Worm (Caenorhabditis elegans) whole organism, L4 larva: Measurements from ENCODE around the gene C07G1.7.

Experiments used
- D1046.2 ChIP-seq: fragments of 200-800 bp; sonication (Bioruptor generic); IDR thresholded peaks from 2 replicates; pipeline ENCODE4 v1.3.6; 2022; ENCODE audit warnings: missing genetic modification characterization, missing compliant biosample characterization
- F44E2.7 ChIP-seq: fragments of 200-800 bp; sonication (Bioruptor generic); IDR thresholded peaks from 2 replicates; pipeline ENCODE4 v2.1.2; 2022; ENCODE audit warnings: missing genetic modification characterization, missing compliant biosample characterization
- F49E8.2 ChIP-seq: sonication (generic microtip); optimal IDR thresholded peaks from 2 replicates; lab custom pipeline; 2016; ENCODE audit warnings: missing compliant biosample characterization, mild to moderate bottlenecking, missing genetic modification characterization, borderline replicate concordance
- T20F7.1 ChIP-seq: fragments of 200-800 bp; sonication (Bioruptor generic); optimal IDR thresholded peaks from 2 replicates; lab custom pipeline; 2018; ENCODE audit warnings: mild to moderate bottlenecking, missing genetic modification characterization, missing compliant biosample characterization
- Y105C5A.15 ChIP-seq: fragments of 200-800 bp; sonication (Bioruptor generic); IDR thresholded peaks from 2 replicates; pipeline ENCODE4 v1.3.6; 2022; ENCODE audit warnings: missing genetic modification characterization, missing compliant biosample characterization
- ZK546.5 ChIP-seq, 2 experiments: sonication (generic microtip); optimal IDR thresholded peaks; 2 replicates each; lab custom pipeline; 2017; ENCODE audit warnings: missing biosample characterization in 2 of 2, missing genetic modification characterization in 2 of 2
- aha-1 ChIP-seq: fragments of 150-350 bp; peaks from one replicate; lab custom pipeline; 2014; ENCODE audit warnings: missing biosample characterization, missing genetic modification characterization
- daf-16 ChIP-seq, 3 experiments: sonication (generic microtip); optimal IDR thresholded peaks; 2 replicates each; lab custom pipeline; 2016 to 2017; ENCODE audit warnings: missing genetic modification characterization in 3 of 3, missing genetic modification reagents in 3 of 3, mild to moderate bottlenecking in 2 of 3, missing compliant biosample characterization in 2 of 3, missing biosample characterization in 1 of 3, moderate library complexity in 1 of 3
- dmd-6 ChIP-seq: fragments of 200-800 bp; sonication (Bioruptor generic); IDR thresholded peaks from 2 replicates; pipeline ENCODE4 v1.3.6; 2022; ENCODE audit warnings: missing genetic modification reagents, missing genetic modification characterization, missing compliant biosample characterization
- dmd-8 ChIP-seq: fragments of 200-800 bp; sonication (Bioruptor generic); IDR thresholded peaks from 2 replicates; pipeline ENCODE4 v1.3.6; 2022; ENCODE audit warnings: missing genetic modification characterization, missing compliant biosample characterization
- dpl-1 ChIP-seq: fragments of 150-350 bp; optimal IDR thresholded peaks from 2 replicates; lab custom pipeline; 2014; ENCODE audit warnings: missing biosample characterization, missing genetic modification reagents, missing genetic modification characterization
- dve-1 ChIP-seq: sonication (generic microtip); optimal IDR thresholded peaks from 2 replicates; lab custom pipeline; 2017; ENCODE audit warnings: antibody characterized with exemption, mild to moderate bottlenecking, missing genetic modification characterization, missing compliant biosample characterization; ENCODE audit not compliant: insufficient read depth
- fos-1 ChIP-seq: fragments of 150-350 bp; optimal IDR thresholded peaks from 2 replicates; lab custom pipeline; 2014; ENCODE audit warnings: missing biosample characterization, missing genetic modification characterization
- hif-1 ChIP-seq, 2 experiments: sonication (generic microtip); optimal IDR thresholded peaks; 2 replicates each; lab custom pipeline; 2016 to 2017; ENCODE audit warnings: missing compliant biosample characterization in 2 of 2, missing genetic modification characterization in 2 of 2, missing genetic modification reagents in 2 of 2, missing genotype in 2 of 2, mild to moderate bottlenecking in 1 of 2
- hlh-11 ChIP-seq: fragments of 200-800 bp; sonication (Bioruptor generic); optimal IDR thresholded peaks from 2 replicates; lab custom pipeline; 2018; ENCODE audit warnings: mild to moderate bottlenecking, missing genetic modification characterization, missing compliant biosample characterization
- jun-1 ChIP-seq: fragments of 150-350 bp; optimal IDR thresholded peaks from 2 replicates; lab custom pipeline; 2014; ENCODE audit warnings: missing biosample characterization, missing genetic modification reagents, missing genetic modification characterization
- lim-7 ChIP-seq: fragments of 200-800 bp; sonication (Bioruptor generic); IDR thresholded peaks from 2 replicates; pipeline ENCODE4 v1.3.6; 2022; ENCODE audit warnings: missing genetic modification characterization, missing compliant biosample characterization
- lin-15B ChIP-seq: fragments of 150-350 bp; sonication (generic microtip); optimal IDR thresholded peaks from 3 replicates; lab custom pipeline; 2014; ENCODE audit warnings: missing biosample characterization, missing genetic modification characterization
- lin-29 ChIP-seq: fragments of 200-800 bp; sonication (Bioruptor generic); IDR thresholded peaks from 2 replicates; pipeline ENCODE4 v1.3.6; 2022; ENCODE audit warnings: missing genetic modification reagents, missing genetic modification characterization, missing compliant biosample characterization
- lin-38 ChIP-seq: fragments of 200-800 bp; sonication (Bioruptor generic); IDR thresholded peaks from 2 replicates; pipeline ENCODE4 v1.3.6; 2022; ENCODE audit warnings: missing genetic modification reagents, missing genetic modification characterization, missing compliant biosample characterization
- madf-5 ChIP-seq, 2 experiments: fragments of 200-800 bp; sonication (Bioruptor generic); IDR thresholded peaks; 2 replicates each; pipeline ENCODE4 v1.3.6; 2022; ENCODE audit warnings: missing compliant biosample characterization in 2 of 2, missing genetic modification characterization in 2 of 2
- mdl-1 ChIP-seq, 2 experiments: fragments of 150-350 bp in 1 of 2; sonication (generic microtip) in 1 of 2; optimal IDR thresholded peaks; 2 replicates each; lab custom pipeline; 2014 to 2017; ENCODE audit warnings: missing biosample characterization in 2 of 2, missing genetic modification characterization in 2 of 2
- mxl-2 ChIP-seq: fragments of 200-800 bp; sonication (Bioruptor generic); conservative IDR thresholded peaks from 2 replicates; pipeline ENCODE4 v1.3.6; 2022; ENCODE audit warnings: missing genetic modification reagents, missing genetic modification characterization, missing compliant biosample characterization
- mxl-3 ChIP-seq: fragments of 200-800 bp; sonication (Bioruptor generic); optimal IDR thresholded peaks from 2 replicates; lab custom pipeline; 2018; ENCODE audit warnings: mild to moderate bottlenecking, missing genetic modification characterization, missing compliant biosample characterization
- nhr-10 ChIP-seq: fragments of 150-350 bp; optimal IDR thresholded peaks from 2 replicates; lab custom pipeline; 2014; ENCODE audit warnings: missing biosample characterization, missing genetic modification characterization
- nhr-28 ChIP-seq: fragments of 150-350 bp; optimal IDR thresholded peaks from 2 replicates; lab custom pipeline; 2014; ENCODE audit warnings: missing biosample characterization, missing genetic modification characterization
- nhr-41 ChIP-seq: fragments of 200-800 bp; sonication (Bioruptor generic); IDR thresholded peaks from 2 replicates; pipeline ENCODE4 v1.3.6; 2022; ENCODE audit warnings: missing genetic modification reagents, missing genetic modification characterization, missing compliant biosample characterization
- nhr-48 ChIP-seq: sonication (generic microtip); optimal IDR thresholded peaks from 2 replicates; lab custom pipeline; 2016; ENCODE audit warnings: mild to moderate bottlenecking, missing genetic modification characterization, missing compliant biosample characterization
- pha-4 ChIP-seq, 2 experiments: fragments of 150-350 bp in 1 of 2; fragments of 200-800 bp in 1 of 2; sonication (Bioruptor generic) in 1 of 2; IDR thresholded peaks in 1 of 2; optimal IDR thresholded peaks in 1 of 2; 2 replicates each; pipeline versions ENCODE4 v1.3.6 to Lab custom; 2014 to 2022; ENCODE audit warnings: missing genetic modification characterization in 2 of 2, missing genetic modification reagents in 2 of 2, missing biosample characterization in 1 of 2, missing compliant biosample characterization in 1 of 2
- pqm-1 ChIP-seq: sonication (generic microtip); optimal IDR thresholded peaks from 2 replicates; lab custom pipeline; 2017; ENCODE audit warnings: missing biosample characterization, missing genetic modification characterization
- sdz-12 ChIP-seq: fragments of 200-800 bp; sonication (Bioruptor generic); optimal IDR thresholded peaks from 2 replicates; lab custom pipeline; 2018; ENCODE audit warnings: mild to moderate bottlenecking, missing genetic modification characterization, missing compliant biosample characterization
- set-16 ChIP-seq: fragments of 200-800 bp; sonication (Bioruptor generic); IDR thresholded peaks from 2 replicates; pipeline ENCODE4 v1.3.6; 2022; ENCODE audit warnings: missing genetic modification reagents, missing genetic modification characterization, missing compliant biosample characterization
- snpc-1.2 ChIP-seq: fragments of 200-800 bp; sonication (Bioruptor generic); IDR thresholded peaks from 2 replicates; pipeline ENCODE4 v1.3.6; 2022; ENCODE audit warnings: missing genetic modification reagents, missing genetic modification characterization, missing compliant biosample characterization
- unc-62 ChIP-seq, 3 experiments: fragments of 150-350 bp in 1 of 3; sonication (generic microtip); optimal IDR thresholded peaks in 2 of 3; peaks in 1 of 3; 1 replicate in 1 of 3; 2 replicates in 2 of 3; lab custom pipeline; 2014 to 2017; ENCODE audit warnings: missing biosample characterization in 3 of 3, missing genetic modification characterization in 3 of 3, missing genetic modification reagents in 3 of 3, missing genotype in 1 of 3
- zag-1 ChIP-seq: fragments of 150-350 bp; optimal IDR thresholded peaks from 2 replicates; lab custom pipeline; 2014; ENCODE audit warnings: missing biosample characterization, missing genetic modification characterization
- zfp-2 ChIP-seq: sonication (generic microtip); optimal IDR thresholded peaks from 2 replicates; lab custom pipeline; 2016; ENCODE audit warnings: mild to moderate bottlenecking, missing genetic modification characterization, missing compliant biosample characterization
- zfp-3 ChIP-seq: fragments of 200-800 bp; sonication (Bioruptor generic); conservative IDR thresholded peaks from 2 replicates; pipeline ENCODE4 v1.3.6; 2022; ENCODE audit warnings: missing genetic modification reagents, missing genetic modification characterization, missing compliant biosample characterization
- zip-2 ChIP-seq: fragments of 150-350 bp; optimal IDR thresholded peaks from 2 replicates; lab custom pipeline; 2014; ENCODE audit warnings: missing biosample characterization, missing genetic modification characterization

Gene C07G1.7

ce11 chrIV:8241312-8241833 is 29.7 kb upstream of the C07G1.7 start:
- TF ChIP-seq lim-7 = 0 out of 2 replicates have a peak, but pooled peaks have one; percentile 8
- no peak for TF ChIP-seq dmd-8 (GFP tag; lab: Robert Waterston, UW)
- TF ChIP-seq snpc-1.2 (GFP tag; lab: Robert Waterston, UW) = no peak
- no peak for TF ChIP-seq D1046.2 (GFP tag; lab: Robert Waterston, UW)
- no peak for TF ChIP-seq set-16 (GFP tag; lab: Robert Waterston, UW)
- TF ChIP-seq jun-1 (tag; lab: Kevin White, UChicago) = no peak
- TF ChIP-seq Y105C5A.15 (GFP tag; lab: Robert Waterston, UW) = no peak
- TF ChIP-seq T20F7.1 = no peak
- no peak for TF ChIP-seq lin-38 (GFP tag; lab: Robert Waterston, UW)
- no peak for TF ChIP-seq pha-4 (GFP tag; IDR thresholded peaks at IDR 0.05; lab: Robert Waterston, UW)
- no peak for TF ChIP-seq pha-4 (tag; optimal IDR thresholded peaks at IDR 0.05; lab: Kevin White, UChicago)
- no peak for TF ChIP-seq lin-15B (tag; lab: Kevin White, UChicago)
- TF ChIP-seq F44E2.7 (GFP tag; lab: Robert Waterston, UW) = no peak
- peak in 1 of 2 experiments; percentile 33 for TF ChIP-seq mdl-1 (tag; optimal IDR thresholded peaks at IDR 0.05; lab: Kevin White, UChicago)
- TF ChIP-seq mxl-3 (GFP tag; lab: Kevin White, UChicago) = peak; percentile 40
- TF ChIP-seq nhr-41 (GFP tag; lab: Robert Waterston, UW) = no peak
- TF ChIP-seq hif-1 (tag; optimal IDR thresholded peaks at IDR 0.05; lab: Kevin White, UChicago) = no peak
- no peak for TF ChIP-seq dve-1 (tag; lab: Kevin White, UChicago)
- TF ChIP-seq nhr-48 (tag; lab: Kevin White, UChicago) = peak; percentile 44
- TF ChIP-seq dmd-6 (GFP tag; lab: Robert Waterston, UW) = 0 out of 2 replicates have a peak, but pooled peaks have one; percentile 6
- TF ChIP-seq ZK546.5 (tag; optimal IDR thresholded peaks at IDR 0.05; lab: Kevin White, UChicago) = no peak
- peak; percentile 22 for TF ChIP-seq nhr-28 (tag; lab: Kevin White, UChicago)
- no peak for TF ChIP-seq zag-1
- peak; percentile 45 for TF ChIP-seq hlh-11
- no peak for TF ChIP-seq zip-2 (tag; lab: Kevin White, UChicago)
- TF ChIP-seq, all 104 proteins: peak for 7

DNA sequence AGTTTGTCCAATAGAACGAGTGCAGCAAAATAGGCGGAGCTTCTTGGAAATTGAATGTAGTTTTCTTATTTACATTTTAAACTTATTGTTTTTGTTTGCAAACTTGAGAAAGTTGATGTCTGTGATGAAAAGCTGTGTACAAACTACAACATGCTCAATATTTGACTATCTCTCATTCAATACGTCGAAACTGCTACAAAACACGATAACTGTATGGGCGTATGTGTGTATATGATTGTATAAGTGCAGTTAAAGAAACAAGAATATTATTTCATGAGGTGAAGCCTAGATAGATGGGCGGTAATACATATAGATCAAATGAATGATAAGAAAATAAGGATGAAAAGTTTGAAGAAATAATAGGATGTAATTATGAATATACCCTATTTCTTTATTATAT is 27.9 kb upstream of the C07G1.7 start:
- TF ChIP-seq zfp-3 (GFP tag; lab: Robert Waterston, UW) (no peak), mdl-1 (tag; optimal IDR thresholded peaks at IDR 0.05; lab: Kevin White, UChicago) (no peak), pqm-1 (peak; percentile 4), aha-1 (tag; lab: Kevin White, UChicago) (peak; percentile 68), lin-29 (no peak), unc-62 (GFP tag; optimal IDR thresholded peaks at IDR 0.05 in 1 of 2; lab: Kevin White, UChicago) (peak in 1 of 2 experiments; percentile 55), unc-62 (tag; optimal IDR thresholded peaks at IDR 0.05; lab: Kevin White, UChicago) (no peak), nhr-10 (no peak), daf-16 (GFP tag; optimal IDR thresholded peaks at IDR 0.05; lab: Kevin White, UChicago) (no peak), daf-16 (tag; optimal IDR thresholded peaks at IDR 0.05; lab: Kevin White, UChicago) (peak; percentile 70), dpl-1 (no peak), nhr-28 (tag; lab: Kevin White, UChicago) (peak; percentile 60)
- TF ChIP-seq, all 104 proteins: peak for 5

- TF ChIP-seq mxl-2 (GFP tag; lab: Robert Waterston, UW) (no peak), zip-2 (tag; lab: Kevin White, UChicago) (no peak), sdz-12 (GFP tag; lab: Kevin White, UChicago) (no peak), madf-5 (GFP tag; IDR thresholded peaks at IDR 0.05; lab: Robert Waterston, UW) (no peak), F49E8.2 (tag; lab: Kevin White, UChicago) (no peak), fos-1 (tag; lab: Kevin White, UChicago) (no peak), zfp-2 (tag; lab: Kevin White, UChicago) (no peak), D1046.2 (GFP tag; lab: Robert Waterston, UW) (no peak)
These were observed 24.9 kb upstream of the C07G1.7 start, which contains the start of gene nhr-66 for ce11 chrIV:8236502-8236901. nhr-66 (minus strand) TSS chrIV:8236602.
